Worm (Caenorhabditis elegans): Measurements from ENCODE around the gene cdc-42.

- no peak for TF ChIP-seq him-1 (tag; optimal IDR thresholded peaks at IDR 0.05)
- TF ChIP-seq dao-5 (tag; optimal IDR thresholded peaks at IDR 0.05), result no peak
Observed at ce11 chrII:7663704-7664660, 47.7 kb downstream of the cdc-42 start, which contains the start of the genes F18A1.7 and rpa-1.

Data from whole organism, L4/young adult.